Worm (Caenorhabditis elegans): ENCODE results near the gene sra-7.

Gene sra-7

ce11 chrII:9507181-9507580, 37.3 kb upstream of the sra-7 start, which contains the start of gene gcy-3:
Gene gcy-3, minus strand, starts transcription at chrII:9507281.
- TF ChIP-seq unc-39 (tag; optimal IDR thresholded peaks at IDR 0.05): no peak
- TF ChIP-seq ceh-39 (tag; optimal IDR thresholded peaks at IDR 0.05): no peak
- TF ChIP-seq cnd-1 (tag; optimal IDR thresholded peaks at IDR 0.05): no peak
- TF ChIP-seq nhr-2 (tag; optimal IDR thresholded peaks at IDR 0.05): no peak
- TF ChIP-seq nhr-28 (tag; optimal IDR thresholded peaks at IDR 0.05): no peak
- no peak for TF ChIP-seq sem-2 (GFP tag; optimal IDR thresholded peaks at IDR 0.05)
- TF ChIP-seq ceh-43 (GFP tag; optimal IDR thresholded peaks at IDR 0.05): no peak
- TF ChIP-seq lin-32 (GFP tag; optimal IDR thresholded peaks at IDR 0.05): no peak
- TF ChIP-seq ces-1 (GFP tag; optimal IDR thresholded peaks at IDR 0.05): no peak
- TF ChIP-seq blmp-1 (tag; optimal IDR thresholded peaks at IDR 0.05): no peak
- TF ChIP-seq nhr-237 (tag; optimal IDR thresholded peaks at IDR 0.05): no peak
- no peak for TF ChIP-seq zip-8 (tag; optimal IDR thresholded peaks at IDR 0.05)
- TF ChIP-seq drap-1 (GFP tag; optimal IDR thresholded peaks at IDR 0.05): no peak

ce11 chrII:9516836-9517235, 27.6 kb upstream of the sra-7 start, which contains the start of gene gcy-1:
Gene gcy-1, minus strand, starts transcription at chrII:9516936.
- TF ChIP-seq unc-120 (tag; optimal IDR thresholded peaks at IDR 0.05; ENCODE audit: poor library complexity, severe bottlenecking) (no peak), sptf-1 (tag; optimal IDR thresholded peaks at IDR 0.05) (no peak), hlh-1 (tag; optimal IDR thresholded peaks at IDR 0.05) (no peak), drap-1 (GFP tag; optimal IDR thresholded peaks at IDR 0.05) (no peak), ces-1 (GFP tag; optimal IDR thresholded peaks at IDR 0.05) (no peak), sem-2 (GFP tag; optimal IDR thresholded peaks at IDR 0.05) (no peak), ztf-11 (tag; optimal IDR thresholded peaks at IDR 0.05) (no peak), lin-13 (tag; optimal IDR thresholded peaks at IDR 0.05) (no peak), nhr-76 (tag; optimal IDR thresholded peaks at IDR 0.05) (no peak), blmp-1 (tag; optimal IDR thresholded peaks at IDR 0.05) (no peak), mep-1 (tag; optimal IDR thresholded peaks at IDR 0.05) (no peak), elt-3 (tag; optimal IDR thresholded peaks at IDR 0.05) (no peak), nhr-237 (tag; optimal IDR thresholded peaks at IDR 0.05) (no peak), zip-8 (tag; optimal IDR thresholded peaks at IDR 0.05) (no peak), unc-39 (tag; optimal IDR thresholded peaks at IDR 0.05) (no peak), cnd-1 (tag; optimal IDR thresholded peaks at IDR 0.05) (no peak), tbx-8 (GFP tag; optimal IDR thresholded peaks at IDR 0.05) (no peak), mab-5 (tag; optimal IDR thresholded peaks at IDR 0.05) (no peak)

ce11 chrII:9518781-9519180, 25.7 kb upstream of the sra-7 start, which contains the start of the genes sfxn-1.1 and AH6.3:
Gene sfxn-1.1, minus strand, starts transcription at chrII:9518881.
Gene AH6.3, plus strand, starts transcription at chrII:9519055.
- no peak for TF ChIP-seq pha-4 (tag; optimal IDR thresholded peaks at IDR 0.05)
- no peak for TF ChIP-seq mep-1 (tag; optimal IDR thresholded peaks at IDR 0.05)
- TF ChIP-seq elt-1 (tag; optimal IDR thresholded peaks at IDR 0.05; ENCODE audit: borderline replicate concordance, insufficient read depth): no peak
- TF ChIP-seq zip-8 (tag; optimal IDR thresholded peaks at IDR 0.05): no peak
- TF ChIP-seq ztf-11 (tag; optimal IDR thresholded peaks at IDR 0.05): no peak
- no peak for TF ChIP-seq cnd-1 (tag; optimal IDR thresholded peaks at IDR 0.05)
- TF ChIP-seq mls-2 (tag; optimal IDR thresholded peaks at IDR 0.05): no peak
- TF ChIP-seq ces-1 (GFP tag; optimal IDR thresholded peaks at IDR 0.05): no peak
- TF ChIP-seq lin-13 (tag; optimal IDR thresholded peaks at IDR 0.05): no peak
- no peak for TF ChIP-seq nhr-12 (tag; optimal IDR thresholded peaks at IDR 0.05)
- no peak for TF ChIP-seq unc-120 (tag; optimal IDR thresholded peaks at IDR 0.05; ENCODE audit: poor library complexity, severe bottlenecking)
- TF ChIP-seq unc-39 (tag; optimal IDR thresholded peaks at IDR 0.05): no peak
- TF ChIP-seq ceh-83 (GFP tag; optimal IDR thresholded peaks at IDR 0.05): no peak
- TF ChIP-seq nhr-76 (tag; optimal IDR thresholded peaks at IDR 0.05): no peak
- no peak for TF ChIP-seq unc-62 (GFP tag; optimal IDR thresholded peaks at IDR 0.05)
- no peak for TF ChIP-seq nhr-2 (tag; optimal IDR thresholded peaks at IDR 0.05)
- no peak for TF ChIP-seq blmp-1 (tag; optimal IDR thresholded peaks at IDR 0.05)
- no peak for TF ChIP-seq drap-1 (GFP tag; optimal IDR thresholded peaks at IDR 0.05)

ce11 chrII:9521570-9521969, 22.9 kb upstream of the sra-7 start, which contains the start of gene sra-1:
Gene sra-1, minus strand, starts transcription at chrII:9521670.
- no peak for TF ChIP-seq elt-3 (tag; optimal IDR thresholded peaks at IDR 0.05)

- no peak for TF ChIP-seq pha-4 (tag; optimal IDR thresholded peaks at IDR 0.05)
- TF ChIP-seq elt-1 (tag; optimal IDR thresholded peaks at IDR 0.05; ENCODE audit: borderline replicate concordance, insufficient read depth): no peak
- TF ChIP-seq ham-2 (GFP tag; optimal IDR thresholded peaks at IDR 0.05): no peak
- TF ChIP-seq cnd-1 (tag; optimal IDR thresholded peaks at IDR 0.05): no peak
- no peak for TF ChIP-seq mls-2 (tag; optimal IDR thresholded peaks at IDR 0.05)
- TF ChIP-seq M03D4.4 (tag; optimal IDR thresholded peaks at IDR 0.05): no peak
- no peak for TF ChIP-seq ceh-83 (GFP tag; optimal IDR thresholded peaks at IDR 0.05)
- TF ChIP-seq mep-1 (tag; optimal IDR thresholded peaks at IDR 0.05): no peak
- no peak for TF ChIP-seq ztf-11 (tag; optimal IDR thresholded peaks at IDR 0.05)
- no peak for TF ChIP-seq drap-1 (GFP tag; optimal IDR thresholded peaks at IDR 0.05)
- no peak for TF ChIP-seq unc-39 (tag; optimal IDR thresholded peaks at IDR 0.05)
- TF ChIP-seq flh-1 (GFP tag; optimal IDR thresholded peaks at IDR 0.05): no peak
- no peak for TF ChIP-seq lin-13 (tag; optimal IDR thresholded peaks at IDR 0.05)
- TF ChIP-seq zip-8 (tag; optimal IDR thresholded peaks at IDR 0.05): no peak
Observed at ce11 chrII:9522986-9523385, 21.5 kb upstream of the sra-7 start, which contains the start of gene AH6.17. Gene AH6.17, plus strand, starts transcription at chrII:9523170.
